Worm (Caenorhabditis elegans): ENCODE measurements around the gene nhr-34.

nhr-34 gene

ce11 chrIV:9669969-9670368 lies 5.5 kb downstream of the nhr-34 start (continued):
- peak; percentile 37 for TF ChIP-seq dve-1 (tag; optimal IDR thresholded peaks at IDR 0.05; ENCODE audit: insufficient read depth)
- TF ChIP-seq ctbp-1 (GFP tag; IDR thresholded peaks at IDR 0.05) = no peak
- TF ChIP-seq lsy-2 (tag; optimal IDR thresholded peaks at IDR 0.05) = peak in 1 of 2 experiments; percentile 48
- no peak for TF ChIP-seq jun-1 (tag; optimal IDR thresholded peaks at IDR 0.05)
- TF ChIP-seq saeg-2 (GFP tag; IDR thresholded peaks at IDR 0.05) = 0 out of 2 replicates have a peak, but pooled peaks have one; percentile 42
- no peak for TF ChIP-seq lin-13 (GFP tag; optimal IDR thresholded peaks at IDR 0.05)
- TF ChIP-seq dmd-6 (GFP tag; IDR thresholded peaks at IDR 0.05) = peak; percentile 56
- no peak for TF ChIP-seq snpc-4 (tag; optimal IDR thresholded peaks at IDR 0.05)
- TF ChIP-seq fkh-10 (GFP tag; optimal IDR thresholded peaks at IDR 0.05) = no peak
- no peak for TF ChIP-seq mxl-2 (GFP tag; conservative IDR thresholded peaks at IDR 0.05)
- TF ChIP-seq nhr-11 (tag; optimal IDR thresholded peaks at IDR 0.05) = no peak
- TF ChIP-seq daf-8 (GFP tag; IDR thresholded peaks at IDR 0.05) = no peak
- TF ChIP-seq unc-39 (tag; optimal IDR thresholded peaks at IDR 0.05) = no peak
- TF ChIP-seq lin-1 (GFP tag; IDR thresholded peaks at IDR 0.05) = no peak
- TF ChIP-seq set-16 (GFP tag; IDR thresholded peaks at IDR 0.05) = no peak
- no peak for TF ChIP-seq zag-1 (tag; optimal IDR thresholded peaks at IDR 0.05)
- TF ChIP-seq duxl-1 (tag; optimal IDR thresholded peaks at IDR 0.05; ENCODE audit: poor library complexity) = no peak
- no peak for TF ChIP-seq madf-9 (GFP tag; conservative IDR thresholded peaks at IDR 0.05)
- TF ChIP-seq lin-38 (GFP tag; IDR thresholded peaks at IDR 0.05) = no peak
- no peak for TF ChIP-seq daf-19 (GFP tag; conservative IDR thresholded peaks at IDR 0.05)
- TF ChIP-seq mdt-29 (GFP tag; IDR thresholded peaks at IDR 0.05) = no peak
- no peak for TF ChIP-seq skn-1 (tag; optimal IDR thresholded peaks at IDR 0.05)
- no peak for TF ChIP-seq lin-15B (tag; optimal IDR thresholded peaks at IDR 0.05)
- TF ChIP-seq zip-11 (GFP tag; IDR thresholded peaks at IDR 0.05) = no peak
- no peak for TF ChIP-seq php-3 (GFP tag; IDR thresholded peaks at IDR 0.05)
- no peak for TF ChIP-seq zip-2 (tag; optimal IDR thresholded peaks at IDR 0.05)
- no peak for TF ChIP-seq F37D6.2 (tag; optimal IDR thresholded peaks at IDR 0.05)
- no peak for TF ChIP-seq ztf-11 (tag; optimal IDR thresholded peaks at IDR 0.05)
- TF ChIP-seq dmd-9 (GFP tag; IDR thresholded peaks at IDR 0.05) = no peak
- peak in 1 of 2 experiments; percentile 87 for TF ChIP-seq unc-62 (GFP tag; optimal IDR thresholded peaks at IDR 0.05 in 1 of 2)
- no peak for TF ChIP-seq unc-62 (tag; optimal IDR thresholded peaks at IDR 0.05)
- no peak for TF ChIP-seq lin-29 (GFP tag; IDR thresholded peaks at IDR 0.05)
- TF ChIP-seq egl-43 (GFP tag; IDR thresholded peaks at IDR 0.05) = no peak
- TF ChIP-seq Y105C5A.15 (GFP tag; IDR thresholded peaks at IDR 0.05) = no peak
- TF ChIP-seq lin-39 (tag; optimal IDR thresholded peaks at IDR 0.05) = no peak
- TF ChIP-seq F26F4.8 (GFP tag; conservative IDR thresholded peaks at IDR 0.05) = no peak
- peak; percentile 81 for TF ChIP-seq nhr-28 (tag; optimal IDR thresholded peaks at IDR 0.05)
- no peak for TF ChIP-seq Y75B8A.6 (GFP tag; IDR thresholded peaks at IDR 0.05)
- no peak for TF ChIP-seq zfp-3 (GFP tag; conservative IDR thresholded peaks at IDR 0.05)
- TF ChIP-seq F49E8.2 (tag; optimal IDR thresholded peaks at IDR 0.05; ENCODE audit: borderline replicate concordance) = no peak
- no peak for TF ChIP-seq tra-1 (GFP tag; IDR thresholded peaks at IDR 0.05)
- TF ChIP-seq ZK337.2 (GFP tag; IDR thresholded peaks at IDR 0.05) = no peak

- peak; percentile 57 for TF ChIP-seq dmd-6 (GFP tag; IDR thresholded peaks at IDR 0.05)
- TF ChIP-seq dve-1 (tag; optimal IDR thresholded peaks at IDR 0.05; ENCODE audit: insufficient read depth) = peak; percentile 83
- TF ChIP-seq arid-1 (GFP tag; conservative IDR thresholded peaks at IDR 0.05) = no peak
- peak in 1 of 2 experiments; percentile 38 for TF ChIP-seq mdl-1 (tag; optimal IDR thresholded peaks at IDR 0.05)
- TF ChIP-seq unc-62 (GFP tag; optimal IDR thresholded peaks at IDR 0.05 in 1 of 2) = peak in 1 of 2 experiments; percentile 83
- no peak for TF ChIP-seq unc-62 (tag; optimal IDR thresholded peaks at IDR 0.05)
- no peak for TF ChIP-seq daf-12 (tag; optimal IDR thresholded peaks at IDR 0.05)
- no peak for TF ChIP-seq rbr-2 (tag; optimal IDR thresholded peaks at IDR 0.05)
- TF ChIP-seq lsy-2 (tag; optimal IDR thresholded peaks at IDR 0.05) = peak in 1 of 2 experiments; percentile 20
- no peak for TF ChIP-seq zip-11 (GFP tag; IDR thresholded peaks at IDR 0.05)
- TF ChIP-seq ZK337.2 (GFP tag; IDR thresholded peaks at IDR 0.05) = no peak
- no peak for TF ChIP-seq hmg-1.1 (GFP tag; IDR thresholded peaks at IDR 0.05)
- TF ChIP-seq hlh-30 (tag; optimal IDR thresholded peaks at IDR 0.05; ENCODE audit: insufficient read depth) = peak; percentile 65
- TF ChIP-seq nhr-77 (tag; optimal IDR thresholded peaks at IDR 0.05) = peak; percentile 13
- TF ChIP-seq hlh-11 (tag; optimal IDR thresholded peaks at IDR 0.05) = peak; percentile 61
- no peak for TF ChIP-seq set-16 (GFP tag; IDR thresholded peaks at IDR 0.05)
- peak; percentile 19 for TF ChIP-seq mep-1 (tag; optimal IDR thresholded peaks at IDR 0.05)
- TF ChIP-seq aha-1 (tag) = no peak
- peak; percentile 61 for TF ChIP-seq nhr-28 (tag; optimal IDR thresholded peaks at IDR 0.05)
These were observed 7.3 kb downstream of the nhr-34 start for ce11 chrIV:9668103-9668672.

Data from whole organism, L4 larva.